Worm (Caenorhabditis elegans) whole organism, mixed stage, embryonic: ENCODE measurements around the gene R04E5.9.

Source experiments
- bed-3 ChIP-seq: fragments of 200-800 bp; sonication (Bioruptor generic); optimal IDR thresholded peaks from 3 replicates; lab custom pipeline; 2018; ENCODE audit warnings: mild to moderate bottlenecking, missing genetic modification characterization, moderate library complexity, missing compliant biosample characterization
- ham-2 ChIP-seq: fragments of 200-800 bp; sonication (Bioruptor generic); optimal IDR thresholded peaks from 2 replicates; lab custom pipeline; 2018; ENCODE audit warnings: mild to moderate bottlenecking, missing genetic modification characterization, missing compliant biosample characterization
- lin-13 ChIP-seq: fragments of 150-350 bp; optimal IDR thresholded peaks from 2 replicates; lab custom pipeline; 2014; ENCODE audit warnings: missing biosample characterization, missing genetic modification characterization
- lin-32 ChIP-seq: fragments of 200-800 bp; sonication (Bioruptor generic); optimal IDR thresholded peaks from 2 replicates; lab custom pipeline; 2018; ENCODE audit warnings: mild to moderate bottlenecking, missing genetic modification characterization, missing compliant biosample characterization
- lsy-2 ChIP-seq: fragments of 150-350 bp; optimal IDR thresholded peaks from 2 replicates; lab custom pipeline; 2014; ENCODE audit warnings: missing biosample characterization, missing genetic modification characterization
- mep-1 ChIP-seq: fragments of 150-350 bp; optimal IDR thresholded peaks from 2 replicates; lab custom pipeline; 2017; ENCODE audit warnings: missing biosample characterization, missing genetic modification reagents, missing genetic modification characterization, inconsistent platforms
- nhr-12 ChIP-seq: fragments of 150-350 bp; optimal IDR thresholded peaks from 2 replicates; lab custom pipeline; 2014; ENCODE audit warnings: missing biosample characterization, missing genetic modification characterization
- nhr-2 ChIP-seq: fragments of 150-350 bp; optimal IDR thresholded peaks from 2 replicates; lab custom pipeline; 2014; ENCODE audit warnings: missing biosample characterization, missing genetic modification characterization
- nhr-28 ChIP-seq: fragments of 150-350 bp; optimal IDR thresholded peaks from 2 replicates; lab custom pipeline; 2014; ENCODE audit warnings: missing biosample characterization, missing genetic modification characterization
- pha-4 ChIP-seq: fragments of 150-350 bp; optimal IDR thresholded peaks from 2 replicates; lab custom pipeline; 2018; ENCODE audit warnings: missing biosample characterization, missing genetic modification reagents, missing genetic modification characterization
- sptf-1 ChIP-seq: sonication (generic microtip); optimal IDR thresholded peaks from 2 replicates; lab custom pipeline; 2017; ENCODE audit warnings: mild to moderate bottlenecking, missing genetic modification characterization, moderate library complexity, missing compliant biosample characterization
- unc-39 ChIP-seq: fragments of 150-350 bp; optimal IDR thresholded peaks from 2 replicates; lab custom pipeline; 2014; ENCODE audit warnings: missing biosample characterization, missing genetic modification characterization
- zip-8 ChIP-seq: fragments of 150-350 bp; optimal IDR thresholded peaks from 2 replicates; lab custom pipeline; 2014; ENCODE audit warnings: missing biosample characterization, missing genetic modification characterization

DNA sequence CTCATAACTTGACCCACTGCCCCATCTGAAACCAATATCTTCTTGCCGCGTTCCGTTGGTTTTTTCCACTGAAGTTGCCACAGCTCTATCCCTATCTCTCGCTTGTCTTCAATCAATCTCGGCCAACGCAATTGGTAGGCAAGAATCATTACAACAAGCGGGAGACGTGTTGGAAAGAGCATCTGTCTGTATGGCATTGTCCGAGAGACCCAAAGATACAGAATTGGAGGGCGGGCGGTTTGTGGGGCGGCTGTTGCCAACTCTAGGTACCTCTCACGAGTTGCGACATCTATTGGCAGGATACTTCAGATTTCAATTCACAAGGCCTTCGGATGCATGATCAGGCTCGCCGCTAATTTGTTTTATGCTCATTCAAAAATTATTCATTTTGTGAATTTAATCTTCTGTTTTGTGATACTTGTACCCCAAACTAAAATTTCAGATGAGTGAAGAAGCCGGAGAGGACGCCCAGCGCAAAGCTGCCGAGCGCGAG is 21.9 kb downstream of the R04E5.9 start, which contains the start of gene unc-27:
- TF ChIP-seq nhr-12 (tag; lab: Kevin White, UChicago) (no peak), lin-32 (GFP tag; lab: Kevin White, UChicago) (no peak), unc-39 (tag; lab: Kevin White, UChicago) (no peak), lin-13 (no peak), sptf-1 (tag; lab: Kevin White, UChicago) (no peak), pha-4 (tag; lab: Kevin White, UChicago) (no peak), nhr-28 (tag; lab: Kevin White, UChicago) (no peak), bed-3 (GFP tag; lab: Kevin White, UChicago) (no peak), mep-1 (no peak), ham-2 (GFP tag; lab: Kevin White, UChicago) (no peak), nhr-2 (tag; lab: Kevin White, UChicago) (no peak), zip-8 (no peak), lsy-2 (tag; lab: Kevin White, UChicago) (no peak)
